Worm (Caenorhabditis elegans): ENCODE measurements around the gene pes-1.

DNA sequence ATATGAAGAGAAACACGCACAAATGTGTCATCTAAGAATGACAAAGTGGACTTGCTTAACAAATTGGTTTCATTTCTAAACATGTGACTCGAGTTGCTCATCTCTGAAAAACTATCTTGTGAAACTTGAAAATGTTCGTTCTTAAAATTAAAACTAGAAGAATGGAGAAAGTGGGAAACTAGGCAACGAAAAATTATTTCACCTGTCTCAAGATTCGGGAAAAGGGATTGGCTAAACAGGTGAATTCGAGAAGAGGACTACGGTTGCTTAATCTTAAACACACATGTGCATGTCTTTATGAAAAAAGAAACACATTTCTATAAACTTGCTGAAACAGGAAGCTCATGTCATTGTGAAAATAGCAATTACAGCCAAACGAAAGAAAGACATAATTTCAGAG, 21.5 kb upstream of the pes-1 start, which contains the start of gene srz-24:
- TF ChIP-seq unc-62 (GFP tag; optimal IDR thresholded peaks at IDR 0.05) (no peak), ztf-4 (tag; optimal IDR thresholded peaks at IDR 0.05) (no peak), nhr-76 (tag; optimal IDR thresholded peaks at IDR 0.05) (no peak), nhr-11 (tag; optimal IDR thresholded peaks at IDR 0.05) (no peak), hlh-17 (GFP tag; optimal IDR thresholded peaks at IDR 0.05; ENCODE audit: borderline replicate concordance) (no peak), nhr-84 (tag; optimal IDR thresholded peaks at IDR 0.05) (no peak), lin-13 (GFP tag; optimal IDR thresholded peaks at IDR 0.05) (no peak), nhr-237 (tag; optimal IDR thresholded peaks at IDR 0.05) (no peak), pax-3 (tag; optimal IDR thresholded peaks at IDR 0.05) (no peak), aha-1 (tag; optimal IDR thresholded peaks at IDR 0.05) (no peak), mdl-1 (tag; optimal IDR thresholded peaks at IDR 0.05) (no peak), fkh-10 (GFP tag; optimal IDR thresholded peaks at IDR 0.05) (no peak), efl-3 (GFP tag; optimal IDR thresholded peaks at IDR 0.05) (no peak)
